Fruit fly (Drosophila melanogaster): Measurements from ENCODE around the gene RapGAP1.

Gene RapGAP1

dm6 chr2L:7525123-7525874 lies 53.5 kb downstream of the RapGAP1 start:
- no peak for TF ChIP-seq psq (optimal IDR thresholded peaks at IDR 0.05)
- TF ChIP-seq h (optimal IDR thresholded peaks at IDR 0.05), result no peak
- TF ChIP-seq Myc (optimal IDR thresholded peaks at IDR 0.05), result no peak
- no peak for TF ChIP-seq Sin3A (optimal IDR thresholded peaks at IDR 0.05)
- no peak for TF ChIP-seq ttk (optimal IDR thresholded peaks at IDR 0.05)
- no peak for TF ChIP-seq insv (optimal IDR thresholded peaks at IDR 0.05)

- no peak for TF ChIP-seq Myc (optimal IDR thresholded peaks at IDR 0.05)
- no peak for TF ChIP-seq psq (optimal IDR thresholded peaks at IDR 0.05)
- no peak for TF ChIP-seq Sin3A (optimal IDR thresholded peaks at IDR 0.05)
- TF ChIP-seq h (optimal IDR thresholded peaks at IDR 0.05), result no peak
- TF ChIP-seq insv (optimal IDR thresholded peaks at IDR 0.05), result no peak
- TF ChIP-seq ttk (optimal IDR thresholded peaks at IDR 0.05), result no peak
These were observed 55.2 kb downstream of the RapGAP1 start for dm6 chr2L:7523564-7523963.

- TF ChIP-seq ttk (optimal IDR thresholded peaks at IDR 0.05), result no peak
- TF ChIP-seq insv (optimal IDR thresholded peaks at IDR 0.05), result no peak
- TF ChIP-seq Myc (optimal IDR thresholded peaks at IDR 0.05), result no peak
- no peak for TF ChIP-seq psq (optimal IDR thresholded peaks at IDR 0.05)
- TF ChIP-seq Sin3A (optimal IDR thresholded peaks at IDR 0.05), result no peak
- no peak for TF ChIP-seq h (optimal IDR thresholded peaks at IDR 0.05)
These were observed 56.0 kb downstream of the RapGAP1 start for dm6 chr2L:7522737-7523136.

dm6 chr2L:7521627-7522026 lies 57.2 kb downstream of the RapGAP1 start:
- TF ChIP-seq insv (optimal IDR thresholded peaks at IDR 0.05) (no peak), Myc (optimal IDR thresholded peaks at IDR 0.05) (no peak), psq (optimal IDR thresholded peaks at IDR 0.05) (no peak), Sin3A (optimal IDR thresholded peaks at IDR 0.05) (no peak), h (optimal IDR thresholded peaks at IDR 0.05) (no peak), ttk (optimal IDR thresholded peaks at IDR 0.05) (no peak)

dm6 chr2L:7520575-7520974 lies 58.2 kb downstream of the RapGAP1 start:
- TF ChIP-seq insv (optimal IDR thresholded peaks at IDR 0.05), result no peak

dm6 chr2L:7519580-7520174 lies 59.1 kb downstream of the RapGAP1 start:
- TF ChIP-seq psq (optimal IDR thresholded peaks at IDR 0.05) (no peak), insv (optimal IDR thresholded peaks at IDR 0.05) (no peak), Sin3A (optimal IDR thresholded peaks at IDR 0.05) (no peak), Myc (optimal IDR thresholded peaks at IDR 0.05) (no peak), h (optimal IDR thresholded peaks at IDR 0.05) (no peak), ttk (optimal IDR thresholded peaks at IDR 0.05) (no peak)

dm6 chr2L:7518896-7519295 lies 59.9 kb downstream of the RapGAP1 start:
- TF ChIP-seq psq (optimal IDR thresholded peaks at IDR 0.05), result no peak
- no peak for TF ChIP-seq ttk (optimal IDR thresholded peaks at IDR 0.05)
- no peak for TF ChIP-seq h (optimal IDR thresholded peaks at IDR 0.05)
- no peak for TF ChIP-seq Sin3A (optimal IDR thresholded peaks at IDR 0.05)
- TF ChIP-seq insv (optimal IDR thresholded peaks at IDR 0.05), result no peak
- no peak for TF ChIP-seq Myc (optimal IDR thresholded peaks at IDR 0.05)

dm6 chr2L:7515396-7515795 lies 63.4 kb downstream of the RapGAP1 start:
- TF ChIP-seq h (optimal IDR thresholded peaks at IDR 0.05), result no peak
- no peak for TF ChIP-seq Sin3A (optimal IDR thresholded peaks at IDR 0.05)
- TF ChIP-seq insv (optimal IDR thresholded peaks at IDR 0.05), result no peak
- TF ChIP-seq ttk (optimal IDR thresholded peaks at IDR 0.05), result no peak
- TF ChIP-seq psq (optimal IDR thresholded peaks at IDR 0.05), result no peak
- no peak for TF ChIP-seq Myc (optimal IDR thresholded peaks at IDR 0.05)

dm6 chr2L:7513321-7514059 lies 65.3 kb downstream of the RapGAP1 start:
- TF ChIP-seq Myc (optimal IDR thresholded peaks at IDR 0.05) (no peak), h (optimal IDR thresholded peaks at IDR 0.05) (no peak), insv (optimal IDR thresholded peaks at IDR 0.05) (no peak), ttk (optimal IDR thresholded peaks at IDR 0.05) (no peak), Sin3A (optimal IDR thresholded peaks at IDR 0.05) (no peak), psq (optimal IDR thresholded peaks at IDR 0.05) (no peak)

- TF ChIP-seq h (optimal IDR thresholded peaks at IDR 0.05) (no peak), Myc (optimal IDR thresholded peaks at IDR 0.05) (no peak), Sin3A (optimal IDR thresholded peaks at IDR 0.05) (no peak), insv (optimal IDR thresholded peaks at IDR 0.05) (no peak), ttk (optimal IDR thresholded peaks at IDR 0.05) (no peak), psq (optimal IDR thresholded peaks at IDR 0.05) (no peak)
These were observed 65.9 kb downstream of the RapGAP1 start for dm6 chr2L:7512860-7513259.

- TF ChIP-seq Sin3A (optimal IDR thresholded peaks at IDR 0.05), result no peak
- no peak for TF ChIP-seq h (optimal IDR thresholded peaks at IDR 0.05)
These were observed 69.9 kb downstream of the RapGAP1 start for dm6 chr2L:7508867-7509266.

dm6 chr2L:7508463-7508862 lies 70.3 kb downstream of the RapGAP1 start:
- TF ChIP-seq insv (optimal IDR thresholded peaks at IDR 0.05) (no peak), Myc (optimal IDR thresholded peaks at IDR 0.05) (no peak), Sin3A (optimal IDR thresholded peaks at IDR 0.05) (no peak), h (optimal IDR thresholded peaks at IDR 0.05) (no peak), ttk (optimal IDR thresholded peaks at IDR 0.05) (no peak), psq (optimal IDR thresholded peaks at IDR 0.05) (no peak)
